Fruit fly (Drosophila melanogaster) whole organism, embryonic: Measurements from ENCODE around the gene CG31870.

ENCODE experiments used
- Adf1 ChIP-seq: fragments of 200-800 bp; sonication (Bioruptor generic); IDR thresholded peaks from 2 replicates; pipeline ENCODE4 v1.3.6; 2022; ENCODE audit warnings: missing biosample characterization, missing genetic modification characterization
- BEAF-32 ChIP-seq: fragments of 200-800 bp; sonication (Bioruptor generic); optimal IDR thresholded peaks from 3 replicates; lab custom pipeline; 2017; ENCODE audit warnings: missing biosample characterization, missing genetic modification characterization, mild to moderate bottlenecking, moderate library complexity, missing genetic modification reagents
- Bgb ChIP-seq: fragments of 200-800 bp; sonication (Bioruptor generic); IDR thresholded peaks from 2 replicates; pipeline ENCODE4 v1.3.6; 2022; ENCODE audit warnings: missing biosample characterization, missing genetic modification characterization; ENCODE audit not compliant: partially characterized antibody
- CG10959 ChIP-seq: fragments of 200-800 bp; sonication (Bioruptor generic); IDR thresholded peaks from 2 replicates; pipeline ENCODE4 v1.3.6; 2022; ENCODE audit warnings: missing biosample characterization, missing genetic modification characterization
- CG11093 ChIP-seq: fragments of 200-800 bp; sonication (Bioruptor generic); IDR thresholded peaks from 3 replicates; pipeline ENCODE4 v1.3.6; 2022; ENCODE audit warnings: missing biosample characterization, missing genetic modification characterization
- CG12219 ChIP-seq: fragments of 200-800 bp; sonication (Bioruptor generic); optimal IDR thresholded peaks from 3 replicates; lab custom pipeline; 2018; ENCODE audit warnings: missing biosample characterization, mild to moderate bottlenecking, missing genetic modification characterization
- CG12769 ChIP-seq: fragments of 200-800 bp; sonication (Bioruptor generic); optimal IDR thresholded peaks from 2 replicates; lab custom pipeline; 2019; ENCODE audit warnings: missing biosample characterization, mild to moderate bottlenecking, missing genetic modification characterization, moderate library complexity
- CG12942 ChIP-seq: fragments of 200-800 bp; sonication (Bioruptor generic); optimal IDR thresholded peaks from 3 replicates; lab custom pipeline; 2016; ENCODE audit warnings: missing biosample characterization, missing genetic modification characterization
- CG15011 ChIP-seq: fragments of 200-800 bp; sonication (Bioruptor generic); optimal IDR thresholded peaks from 3 replicates; lab custom pipeline; 2018; ENCODE audit warnings: missing biosample characterization, mild to moderate bottlenecking, missing genetic modification characterization
- CG17359 ChIP-seq: fragments of 200-800 bp; sonication (Bioruptor generic); optimal IDR thresholded peaks from 3 replicates; lab custom pipeline; 2018; ENCODE audit warnings: missing biosample characterization, mild to moderate bottlenecking, missing genetic modification characterization, moderate library complexity
- CG17568 ChIP-seq: fragments of 200-800 bp; sonication (Bioruptor generic); optimal IDR thresholded peaks from 2 replicates; lab custom pipeline; 2018; ENCODE audit warnings: missing biosample characterization, mild to moderate bottlenecking, missing genetic modification characterization, moderate library complexity
- CG17829 ChIP-seq: fragments of 200-800 bp; optimal IDR thresholded peaks from 2 replicates; lab custom pipeline; 2019; ENCODE audit warnings: missing biosample characterization, mild to moderate bottlenecking, missing genetic modification characterization, moderate library complexity
- CG1792 ChIP-seq: fragments of 200-800 bp; sonication (Bioruptor generic); optimal IDR thresholded peaks from 2 replicates; lab custom pipeline; 2016; ENCODE audit warnings: missing biosample characterization, missing genetic modification characterization
- CG18764 ChIP-seq: fragments of 200-800 bp; sonication (Bioruptor generic); optimal IDR thresholded peaks from 3 replicates; lab custom pipeline; 2016; ENCODE audit warnings: missing biosample characterization, missing genetic modification characterization
- CG31365 ChIP-seq: fragments of 200-800 bp; sonication (Bioruptor generic); optimal IDR thresholded peaks from 2 replicates; lab custom pipeline; 2018; ENCODE audit warnings: missing biosample characterization, mild to moderate bottlenecking, missing genetic modification characterization
- CG31441 ChIP-seq: fragments of 200-800 bp; sonication (Bioruptor generic); IDR thresholded peaks from 2 replicates; pipeline ENCODE4 v1.3.6; 2022; ENCODE audit warnings: missing biosample characterization, missing genetic modification characterization
- CG5180 ChIP-seq: fragments of 200-800 bp; sonication (Bioruptor generic); optimal IDR thresholded peaks from 3 replicates; lab custom pipeline; 2017; ENCODE audit warnings: missing biosample characterization, missing genetic modification characterization, mild to moderate bottlenecking, moderate library complexity, missing genetic modification reagents
- CG8089 ChIP-seq: fragments of 200-800 bp; sonication (Bioruptor generic); optimal IDR thresholded peaks from 3 replicates; lab custom pipeline; 2016; ENCODE audit warnings: missing biosample characterization, missing genetic modification characterization
- CG8281 ChIP-seq: fragments of 200-800 bp; sonication (Bioruptor generic); optimal IDR thresholded peaks from 2 replicates; lab custom pipeline; 2018; ENCODE audit warnings: missing biosample characterization, mild to moderate bottlenecking, missing genetic modification characterization, moderate library complexity
- CG8290 ChIP-seq, 3 experiments: fragments of 200-800 bp; sonication (Bioruptor generic); optimal IDR thresholded peaks; 2 replicates each; lab custom pipeline; 2016 to 2019; ENCODE audit warnings: missing biosample characterization in 3 of 3, missing genetic modification characterization in 3 of 3, mild to moderate bottlenecking in 2 of 3, moderate library complexity in 1 of 3
- CrebB ChIP-seq: fragments of 200-800 bp; sonication (Bioruptor generic); optimal IDR thresholded peaks from 3 replicates; lab custom pipeline; 2018; ENCODE audit warnings: missing biosample characterization, mild to moderate bottlenecking, missing genetic modification characterization
- D19A ChIP-seq: fragments of 200-800 bp; optimal IDR thresholded peaks from 3 replicates; lab custom pipeline; 2019; ENCODE audit warnings: missing biosample characterization, mild to moderate bottlenecking, missing genetic modification characterization, moderate library complexity
- GATAe ChIP-seq: fragments of 200-800 bp; sonication (Bioruptor generic); conservative IDR thresholded peaks from 2 replicates; pipeline ENCODE4 v1.3.6; 2022; ENCODE audit warnings: missing biosample characterization, missing genetic modification characterization
- HLH54F ChIP-seq: fragments of 200-800 bp; sonication (Bioruptor generic); optimal IDR thresholded peaks from 3 replicates; lab custom pipeline; 2016; ENCODE audit warnings: missing biosample characterization, missing genetic modification characterization
- MTF-1 ChIP-seq: fragments of 200-800 bp; sonication (Bioruptor generic); optimal IDR thresholded peaks from 2 replicates; lab custom pipeline; 2018; ENCODE audit warnings: missing biosample characterization, mild to moderate bottlenecking, missing genetic modification characterization, borderline replicate concordance
- Myb ChIP-seq: fragments of 200-800 bp; sonication (Bioruptor generic); optimal IDR thresholded peaks from 2 replicates; lab custom pipeline; 2016; ENCODE audit warnings: missing biosample characterization, missing genetic modification characterization
- Optix ChIP-seq: fragments of 200-800 bp; sonication (Bioruptor generic); IDR thresholded peaks from 3 replicates; pipeline ENCODE4 v1.3.6; 2022; ENCODE audit warnings: missing biosample characterization, missing genetic modification characterization
- Ptx1 ChIP-seq: fragments of 200-800 bp; sonication (Bioruptor generic); IDR thresholded peaks from 2 replicates; pipeline ENCODE4 v1.3.6; 2022; ENCODE audit warnings: missing biosample characterization, missing genetic modification characterization
- Rfx ChIP-seq: fragments of 200-800 bp; sonication (Bioruptor generic); IDR thresholded peaks from 2 replicates; pipeline ENCODE4 v1.3.6; 2022; ENCODE audit warnings: missing biosample characterization, missing genetic modification characterization
- Rx ChIP-seq: fragments of 200-800 bp; sonication (Bioruptor generic); IDR thresholded peaks from 2 replicates; pipeline ENCODE4 v1.3.6; 2022; ENCODE audit warnings: missing biosample characterization, missing genetic modification characterization
- Sry-δ ChIP-seq: fragments of 200-800 bp; sonication (Bioruptor generic); optimal IDR thresholded peaks from 2 replicates; lab custom pipeline; 2016; ENCODE audit warnings: missing biosample characterization, missing genetic modification characterization
- YL-1 ChIP-seq: fragments of 200-800 bp; sonication (Bioruptor generic); optimal IDR thresholded peaks from 3 replicates; lab custom pipeline; 2017; ENCODE audit warnings: missing biosample characterization, mild to moderate bottlenecking, missing genetic modification characterization
- ase ChIP-seq: fragments of 200-800 bp; sonication (Bioruptor generic); IDR thresholded peaks from 3 replicates; pipeline ENCODE4 v1.3.6; 2022; ENCODE audit warnings: missing biosample characterization, missing genetic modification characterization
- gem ChIP-seq: fragments of 200-800 bp; sonication (Bioruptor generic); optimal IDR thresholded peaks from 2 replicates; lab custom pipeline; 2019; ENCODE audit warnings: missing biosample characterization, mild to moderate bottlenecking, missing genetic modification characterization, moderate library complexity
- hbn ChIP-seq: fragments of 200-800 bp; sonication (Bioruptor generic); IDR thresholded peaks from 2 replicates; pipeline ENCODE4 v1.3.6; 2022; ENCODE audit warnings: missing biosample characterization, missing genetic modification characterization; ENCODE audit not compliant: partially characterized antibody
- kni ChIP-seq: fragments of 200-800 bp; sonication (Bioruptor generic); optimal IDR thresholded peaks from 3 replicates; lab custom pipeline; 2017; ENCODE audit warnings: mild to moderate bottlenecking, missing biosample characterization, missing genetic modification reagents, missing genetic modification characterization
- lab ChIP-seq: fragments of 200-800 bp; sonication (Bioruptor generic); optimal IDR thresholded peaks from 3 replicates; lab custom pipeline; 2017; ENCODE audit warnings: missing biosample characterization, missing genetic modification characterization, mild to moderate bottlenecking, moderate library complexity, missing genetic modification reagents
- lov ChIP-seq, 2 experiments: fragments of 200-800 bp in 1 of 2; fragments of >200 bp in 1 of 2; sonication (Bioruptor generic) in 1 of 2; IDR thresholded peaks in 1 of 2; optimal IDR thresholded peaks in 1 of 2; 2 replicates in 1 of 2; 3 replicates in 1 of 2; pipeline versions ENCODE4 v1.3.6 to Lab custom; 2017 to 2022; ENCODE audit warnings: missing biosample characterization in 1 of 2, missing genetic modification characterization in 1 of 2
- mirr ChIP-seq: fragments of 200-800 bp; sonication (Bioruptor generic); optimal IDR thresholded peaks from 3 replicates; lab custom pipeline; 2018; ENCODE audit warnings: missing biosample characterization, mild to moderate bottlenecking, missing genetic modification characterization
- nau ChIP-seq: fragments of 200-800 bp; sonication (Bioruptor generic); optimal IDR thresholded peaks from 3 replicates; lab custom pipeline; 2017; ENCODE audit warnings: missing biosample characterization, mild to moderate bottlenecking, missing genetic modification characterization, missing genetic modification reagents
- pum ChIP-seq: fragments of 200-800 bp; sonication (Bioruptor generic); optimal IDR thresholded peaks from 2 replicates; lab custom pipeline; 2016; ENCODE audit warnings: missing biosample characterization, missing genetic modification characterization
- salm ChIP-seq: fragments of 200-800 bp; sonication (Bioruptor generic); optimal IDR thresholded peaks from 2 replicates; lab custom pipeline; 2018; ENCODE audit warnings: missing biosample characterization, mild to moderate bottlenecking, missing genetic modification characterization
- scrt ChIP-seq: fragments of 200-800 bp; sonication (Bioruptor generic); optimal IDR thresholded peaks from 2 replicates; lab custom pipeline; 2018; ENCODE audit warnings: missing biosample characterization, mild to moderate bottlenecking, missing genetic modification characterization, moderate library complexity
- sr ChIP-seq: fragments of 200-800 bp; sonication (Bioruptor generic); IDR thresholded peaks from 3 replicates; pipeline ENCODE4 v1.3.6; 2022; ENCODE audit warnings: missing biosample characterization, missing genetic modification characterization
- tin ChIP-seq: fragments of 200-800 bp; sonication (Bioruptor generic); optimal IDR thresholded peaks from 3 replicates; lab custom pipeline; 2016; ENCODE audit warnings: missing biosample characterization, missing genetic modification characterization
- tna ChIP-seq: fragments of 200-800 bp; sonication (Bioruptor generic); IDR thresholded peaks from 2 replicates; pipeline ENCODE4 v1.3.6; 2022; ENCODE audit warnings: missing biosample characterization, missing genetic modification characterization; ENCODE audit not compliant: partially characterized antibody
- unc-4 ChIP-seq: fragments of 200-800 bp; sonication (Bioruptor generic); IDR thresholded peaks from 2 replicates; pipeline ENCODE4 v1.3.6; 2022; ENCODE audit warnings: missing biosample characterization, missing genetic modification characterization; ENCODE audit not compliant: partially characterized antibody
- vvl ChIP-seq: fragments of 200-800 bp; sonication (Bioruptor generic); IDR thresholded peaks from 2 replicates; pipeline ENCODE4 v1.3.6; 2022; ENCODE audit warnings: missing biosample characterization, missing genetic modification characterization
- zen ChIP-seq: fragments of 200-800 bp; sonication (Bioruptor generic); optimal IDR thresholded peaks from 3 replicates; lab custom pipeline; 2018; ENCODE audit warnings: missing biosample characterization, mild to moderate bottlenecking, missing genetic modification characterization, moderate library complexity

The CG31870 gene

DNA sequence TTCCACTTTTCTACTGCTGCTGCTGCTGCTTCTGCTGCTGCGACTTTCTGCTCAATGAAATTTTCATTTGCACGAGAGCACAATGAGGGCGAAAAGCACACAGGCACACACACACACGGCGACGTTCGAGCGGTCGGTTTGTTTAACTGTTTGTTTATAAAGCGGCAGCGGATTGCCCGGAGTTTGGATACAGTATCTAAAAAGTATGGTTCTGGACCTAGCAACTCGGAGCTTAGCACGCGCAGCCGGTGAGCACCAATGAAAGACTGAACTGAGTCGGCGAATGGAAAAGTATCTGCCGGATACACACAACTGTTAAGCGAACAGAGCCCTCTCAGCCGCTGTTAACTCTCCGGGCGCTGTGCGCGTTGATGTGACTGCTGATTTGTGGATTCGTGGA is 34.0 kb upstream of the CG31870 start, which contains the start of gene CG17124 (continued):
- TF ChIP-seq CG31365 (tag; lab: Kevin White, UChicago) (no peak), CG1792 (GFP tag; lab: Kevin White, UChicago) (peak; percentile 10), gem (no peak), CG5180 (GFP tag; lab: Kevin White, UChicago) (peak; percentile 72), CG31441 (GFP tag; lab: Robert Waterston, UW) (no peak), salm (tag; lab: Kevin White, UChicago) (no peak), lab (peak; percentile 66), mirr (peak; percentile 45), tin (GFP tag; lab: Kevin White, UChicago) (no peak), sr (GFP tag; lab: Robert Waterston, UW) (peak; percentile 14; the same call in 1 of the 3 replicates), CG12769 (tag; lab: Kevin White, UChicago) (peak; percentile 77), vvl (GFP tag; lab: Robert Waterston, UW) (peak; percentile 71; the same call in 1 of the 2 replicates), Rfx (peak; percentile 51; the same call in 1 of the 2 replicates), Myb (GFP tag; lab: Kevin White, UChicago) (no peak), kni (peak; percentile 36), tna (GFP tag; lab: Robert Waterston, UW) (peak; percentile 49; the same call in 1 of the 2 replicates), Sry-δ (peak; percentile 1), GATAe (GFP tag; lab: Robert Waterston, UW) (no peak), CG12219 (GFP tag; lab: Kevin White, UChicago) (peak; percentile 23), HLH54F (GFP tag; lab: Kevin White, UChicago) (no peak), CG17568 (GFP tag; lab: Kevin White, UChicago) (peak; percentile 13), hbn (GFP tag; lab: Robert Waterston, UW) (no peak), D19A (tag; lab: Kevin White, UChicago) (no peak), pum (GFP tag; lab: Kevin White, UChicago) (no peak), CG8089 (no peak), nau (GFP tag; lab: Kevin White, UChicago) (peak; percentile 54), CG11093 (GFP tag; lab: Robert Waterston, UW) (no peak), MTF-1 (GFP tag; lab: Kevin White, UChicago) (peak; percentile 64), CrebB (peak; percentile 30), Rx (GFP tag; lab: Robert Waterston, UW) (no peak), CG12942 (no peak), YL-1 (GFP tag; lab: Kevin White, UChicago) (peak; percentile 7), Adf1 (GFP tag; lab: Robert Waterston, UW) (peak; percentile 68), CG10959 (GFP tag; lab: Robert Waterston, UW) (no peak), Ptx1 (GFP tag; lab: Robert Waterston, UW) (no peak), scrt (GFP tag; lab: Kevin White, UChicago) (peak; percentile 55), Bgb (GFP tag; lab: Robert Waterston, UW) (peak; percentile 63), BEAF-32 (GFP tag; lab: Kevin White, UChicago) (no peak), lov (optimal IDR thresholded peaks at IDR 0.05; lab: Kevin White, UChicago) (no peak), lov (GFP tag; IDR thresholded peaks at IDR 0.05; lab: Robert Waterston, UW) (no peak), CG15011 (GFP tag; lab: Kevin White, UChicago) (no peak), unc-4 (GFP tag; lab: Robert Waterston, UW) (peak; percentile 40; the same call in 1 of the 2 replicates), ase (GFP tag; lab: Robert Waterston, UW) (no peak), CG17359 (tag; lab: Kevin White, UChicago) (peak; percentile 14), Optix (GFP tag; lab: Robert Waterston, UW) (no peak; the same call in 2 of the 3 replicates), zen (no peak), CG8290 (GFP tag; optimal IDR thresholded peaks at IDR 0.05; lab: Kevin White, UChicago) (no peak), CG8290 (tag; optimal IDR thresholded peaks at IDR 0.05; lab: Kevin White, UChicago) (peak in 1 of 2 experiments; percentile 76), CG8281 (no peak), CG17829 (tag; lab: Kevin White, UChicago) (no peak), CG18764 (GFP tag; lab: Kevin White, UChicago) (no peak)
